Fruit fly (Drosophila melanogaster): ENCODE measurements around the gene Piezo.

Gene Piezo

DNA sequence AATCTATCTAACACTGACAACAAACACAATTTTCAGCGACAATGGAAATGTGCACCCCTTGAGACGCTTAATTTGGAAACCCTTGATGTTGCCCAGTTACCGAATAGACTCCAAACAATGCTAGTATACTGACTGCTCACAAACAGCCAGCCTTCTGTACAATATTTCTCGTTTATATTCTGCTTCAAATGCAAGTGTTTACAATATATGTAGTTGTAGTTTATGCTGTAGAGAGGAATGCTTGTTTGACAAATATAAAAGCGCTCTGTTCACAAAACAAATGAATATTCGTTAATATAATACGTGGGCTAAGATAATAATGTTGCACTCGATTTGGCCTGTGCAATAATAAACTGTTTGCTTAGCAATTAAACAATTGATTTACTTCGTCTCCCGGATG is 55.0 kb downstream of the Piezo start, which contains the start of gene CG8292:
CG8292 (minus strand) TSS at position 101 of the 400 bp plus-strand sequence.
- no peak for TF ChIP-seq OdsH (GFP tag; optimal IDR thresholded peaks at IDR 0.05)
- TF ChIP-seq psq (GFP tag; optimal IDR thresholded peaks at IDR 0.05): no peak
- no peak for TF ChIP-seq Hr78 (GFP tag; optimal IDR thresholded peaks at IDR 0.05)
- TF ChIP-seq foxo (GFP tag; optimal IDR thresholded peaks at IDR 0.05): no peak
- no peak for TF ChIP-seq jim (GFP tag; optimal IDR thresholded peaks at IDR 0.05)
- TF ChIP-seq GATAd (GFP tag; optimal IDR thresholded peaks at IDR 0.05): no peak
- TF ChIP-seq lola (GFP tag; optimal IDR thresholded peaks at IDR 0.05): no peak
- no peak for TF ChIP-seq Sp1 (GFP tag; optimal IDR thresholded peaks at IDR 0.05)
- no peak for TF ChIP-seq woc (GFP tag; optimal IDR thresholded peaks at IDR 0.05)
- TF ChIP-seq Hr83 (GFP tag; optimal IDR thresholded peaks at IDR 0.05; ENCODE audit: poor library complexity, severe bottlenecking): no peak
- TF ChIP-seq CG9705 (GFP tag; optimal IDR thresholded peaks at IDR 0.05): no peak
- no peak for TF ChIP-seq dsf (GFP tag; optimal IDR thresholded peaks at IDR 0.05; ENCODE audit: borderline replicate concordance)
- TF ChIP-seq sage (GFP tag; optimal IDR thresholded peaks at IDR 0.05): no peak
- TF ChIP-seq sv (GFP tag; optimal IDR thresholded peaks at IDR 0.05): no peak

DNA sequence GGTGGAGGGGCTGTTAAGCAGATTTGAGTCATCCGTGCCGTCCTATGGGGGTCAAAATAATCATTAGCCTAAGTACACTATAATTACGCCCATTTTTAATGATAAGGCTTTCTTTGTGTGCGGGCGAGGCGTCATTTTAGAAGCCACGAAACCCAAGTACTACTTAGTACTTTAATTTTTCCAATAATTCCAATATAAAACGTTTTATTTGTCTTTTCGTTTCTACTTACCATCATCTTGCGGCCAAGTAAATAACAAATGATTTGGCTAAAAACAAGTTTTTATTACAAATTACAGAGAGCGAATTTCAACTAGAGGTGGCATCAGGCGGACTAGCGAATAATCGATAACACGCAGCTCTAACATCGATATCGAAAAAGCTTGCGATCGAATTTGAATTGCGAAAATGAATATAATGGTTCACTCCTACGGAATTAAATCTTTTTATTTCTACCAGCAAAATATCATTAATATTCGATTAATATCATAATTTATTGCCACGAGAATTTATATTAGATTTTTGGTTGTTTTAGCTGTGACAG is 57.6 kb downstream of the Piezo start, which contains the start of gene Snx6:
Snx6 (minus strand) TSS at position 349 of the 542 bp plus-strand sequence.
- TF ChIP-seq pan (optimal IDR thresholded peaks at IDR 0.05): no peak
- TF ChIP-seq psq (GFP tag; optimal IDR thresholded peaks at IDR 0.05): no peak
- TF ChIP-seq Jra (GFP tag; optimal IDR thresholded peaks at IDR 0.05): peak; percentile 27
- no peak for TF ChIP-seq Dfd (GFP tag; optimal IDR thresholded peaks at IDR 0.05)

DNA sequence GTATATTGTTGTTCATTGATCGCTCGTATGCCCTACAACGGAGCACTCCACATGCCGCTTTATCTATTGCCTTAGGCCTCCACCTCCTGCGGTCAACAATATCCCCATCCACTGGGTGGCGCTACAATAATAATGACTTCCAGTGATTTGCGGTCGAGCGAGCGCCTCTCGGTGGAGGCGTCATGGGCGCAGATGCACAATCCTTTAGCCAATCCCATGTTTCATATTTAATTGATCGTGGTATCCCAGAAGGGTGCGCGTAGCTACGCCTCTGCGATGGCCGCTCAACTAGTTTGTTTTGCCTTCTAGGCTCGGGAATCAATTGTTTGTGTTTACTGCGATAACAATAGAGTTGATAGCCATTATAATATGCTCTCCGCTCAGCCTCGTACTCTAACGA is 66.3 kb downstream of the Piezo start:
- no peak for TF ChIP-seq Abd-B (GFP tag; optimal IDR thresholded peaks at IDR 0.05)
- TF ChIP-seq h (GFP tag; optimal IDR thresholded peaks at IDR 0.05): no peak
- TF ChIP-seq tai (GFP tag; optimal IDR thresholded peaks at IDR 0.05): no peak
- TF ChIP-seq sv (GFP tag; optimal IDR thresholded peaks at IDR 0.05): no peak
- TF ChIP-seq rgr (GFP tag; optimal IDR thresholded peaks at IDR 0.05): no peak
- TF ChIP-seq dmrt93B (GFP tag; optimal IDR thresholded peaks at IDR 0.05): no peak
- no peak for TF ChIP-seq Hnf4 (GFP tag; optimal IDR thresholded peaks at IDR 0.05)
- TF ChIP-seq psq (GFP tag; optimal IDR thresholded peaks at IDR 0.05): no peak
- no peak for TF ChIP-seq usp (GFP tag; optimal IDR thresholded peaks at IDR 0.05)
- TF ChIP-seq br (GFP tag; optimal IDR thresholded peaks at IDR 0.05): no peak
- no peak for TF ChIP-seq GATAd (GFP tag; optimal IDR thresholded peaks at IDR 0.05)
- TF ChIP-seq CrebA (GFP tag; optimal IDR thresholded peaks at IDR 0.05; ENCODE audit: borderline replicate concordance): no peak
- no peak for TF ChIP-seq Dfd (GFP tag; optimal IDR thresholded peaks at IDR 0.05)
- TF ChIP-seq lola (GFP tag; optimal IDR thresholded peaks at IDR 0.05): no peak
- no peak for TF ChIP-seq Myc (optimal IDR thresholded peaks at IDR 0.05)
- no peak for TF ChIP-seq Vsx2 (GFP tag; optimal IDR thresholded peaks at IDR 0.05; ENCODE audit: partially characterized antibody)
- TF ChIP-seq N (GFP tag; optimal IDR thresholded peaks at IDR 0.05): no peak
- no peak for TF ChIP-seq dsf (GFP tag; optimal IDR thresholded peaks at IDR 0.05; ENCODE audit: borderline replicate concordance)
- no peak for TF ChIP-seq foxo (GFP tag; optimal IDR thresholded peaks at IDR 0.05)
- TF ChIP-seq HLH106 (tag; optimal IDR thresholded peaks at IDR 0.05): no peak

DNA sequence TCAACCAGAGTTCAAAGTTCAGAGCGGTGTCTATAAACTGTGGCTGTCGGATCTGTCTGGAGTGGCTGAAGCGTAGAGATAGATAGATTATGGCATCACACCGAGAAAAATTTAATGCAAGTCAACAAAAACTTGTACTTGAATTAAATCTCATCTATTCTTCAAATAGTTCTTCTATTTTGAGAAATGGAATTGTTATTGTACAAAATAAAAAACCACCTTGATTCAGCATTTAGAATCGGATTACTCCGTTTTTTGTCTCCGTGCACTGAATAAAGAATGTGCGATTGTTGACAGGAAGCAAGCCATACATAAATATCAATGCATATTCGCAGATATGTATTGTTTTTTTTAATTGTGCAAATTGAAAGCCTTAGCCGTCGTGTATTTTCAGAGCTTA is 66.8 kb downstream of the Piezo start:
- TF ChIP-seq Sp1 (GFP tag; optimal IDR thresholded peaks at IDR 0.05) (peak; percentile 62), dmrt93B (GFP tag; optimal IDR thresholded peaks at IDR 0.05) (peak; percentile 18), sage (GFP tag; optimal IDR thresholded peaks at IDR 0.05) (peak; percentile 46), woc (GFP tag; optimal IDR thresholded peaks at IDR 0.05) (peak; percentile 34), CrebA (GFP tag; optimal IDR thresholded peaks at IDR 0.05; ENCODE audit: borderline replicate concordance) (no peak), brk (GFP tag; optimal IDR thresholded peaks at IDR 0.05) (no peak), HLH106 (tag; optimal IDR thresholded peaks at IDR 0.05) (peak; percentile 66), dl (GFP tag; optimal IDR thresholded peaks at IDR 0.05; ENCODE audit: insufficient read depth in 1 of 2, partially characterized antibody in 2 of 2) (no peak), Dfd (GFP tag; optimal IDR thresholded peaks at IDR 0.05) (no peak), dsf (GFP tag; optimal IDR thresholded peaks at IDR 0.05; ENCODE audit: borderline replicate concordance) (no peak), psq (GFP tag; optimal IDR thresholded peaks at IDR 0.05) (peak; percentile 50), jim (GFP tag; optimal IDR thresholded peaks at IDR 0.05) (no peak), Rel (GFP tag; optimal IDR thresholded peaks at IDR 0.05) (no peak), Rel (tag; optimal IDR thresholded peaks at IDR 0.05) (no peak), sv (GFP tag; optimal IDR thresholded peaks at IDR 0.05) (no peak), GATAd (GFP tag; optimal IDR thresholded peaks at IDR 0.05) (no peak), Mio (GFP tag; optimal IDR thresholded peaks at IDR 0.05) (no peak), Hr78 (GFP tag; optimal IDR thresholded peaks at IDR 0.05) (no peak), Hr83 (GFP tag; optimal IDR thresholded peaks at IDR 0.05; ENCODE audit: poor library complexity, severe bottlenecking) (no peak), Hnf4 (GFP tag; optimal IDR thresholded peaks at IDR 0.05) (peak; percentile 66), Dif (GFP tag; optimal IDR thresholded peaks at IDR 0.05; ENCODE audit: partially characterized antibody) (no peak), foxo (GFP tag; optimal IDR thresholded peaks at IDR 0.05) (peak in 1 of 2 experiments; percentile 81), CG32264 (GFP tag; optimal IDR thresholded peaks at IDR 0.05) (peak; percentile 48), usp (GFP tag; optimal IDR thresholded peaks at IDR 0.05) (no peak), N (GFP tag; optimal IDR thresholded peaks at IDR 0.05) (no peak), rgr (GFP tag; optimal IDR thresholded peaks at IDR 0.05) (peak; percentile 67), fru (GFP tag; optimal IDR thresholded peaks at IDR 0.05) (peak; percentile 76), h (GFP tag; optimal IDR thresholded peaks at IDR 0.05) (peak; percentile 84), ey (GFP tag; optimal IDR thresholded peaks at IDR 0.05) (peak; percentile 64), Abd-B (GFP tag; optimal IDR thresholded peaks at IDR 0.05) (no peak), lola (GFP tag; optimal IDR thresholded peaks at IDR 0.05) (no peak), tai (GFP tag; optimal IDR thresholded peaks at IDR 0.05) (no peak), Myc (optimal IDR thresholded peaks at IDR 0.05) (no peak), OdsH (GFP tag; optimal IDR thresholded peaks at IDR 0.05) (peak; percentile 68), CG9705 (GFP tag; optimal IDR thresholded peaks at IDR 0.05) (no peak), Vsx2 (GFP tag; optimal IDR thresholded peaks at IDR 0.05; ENCODE audit: partially characterized antibody) (no peak)
